Worm (Caenorhabditis elegans) whole organism, L4/young adult: Measurements from ENCODE around the gene abu-4.

Experiments
- W03F9.2 ChIP-seq: fragments of 150-350 bp; optimal IDR thresholded peaks from 2 replicates; lab custom pipeline; 2014; ENCODE audit warnings: missing biosample characterization, missing genetic modification characterization
- dao-5 ChIP-seq: sonication (generic microtip); optimal IDR thresholded peaks from 2 replicates; lab custom pipeline; 2016; ENCODE audit warnings: missing genotype, missing genetic modification characterization, moderate library complexity, missing compliant biosample characterization
- him-1 ChIP-seq: sonication (generic microtip); optimal IDR thresholded peaks from 2 replicates; lab custom pipeline; 2016; ENCODE audit warnings: missing genotype, missing genetic modification reagents, missing genetic modification characterization, missing compliant biosample characterization

DNA sequence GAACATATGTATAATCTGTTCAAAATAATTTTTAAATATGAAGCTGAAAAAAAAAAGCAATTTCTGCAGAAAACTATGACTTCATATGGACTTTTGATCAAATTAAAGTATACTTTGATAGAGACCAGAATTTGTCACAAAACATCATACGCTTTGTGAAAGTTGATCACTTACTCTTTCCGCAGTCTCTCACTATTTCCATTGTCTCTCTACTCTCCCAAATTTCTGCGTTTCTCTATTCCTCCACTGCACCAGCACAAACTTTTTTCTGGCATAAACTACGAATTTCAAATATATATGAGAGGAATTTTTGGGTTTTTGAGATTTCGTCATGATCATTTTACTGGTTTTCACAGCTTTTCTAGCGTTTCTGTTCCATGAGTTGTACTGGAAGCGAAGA lies 38.8 kb upstream of the abu-4 start, which contains the start of gene cyp-33C4:
- TF ChIP-seq him-1 (tag; lab: Kevin White, UChicago) (no peak), dao-5 (tag; lab: Kevin White, UChicago) (no peak), W03F9.2 (tag; lab: Kevin White, UChicago) (no peak)
